Worm (Caenorhabditis elegans) whole organism, midembryonic: ENCODE data around the gene str-182.

Source experiments
- cog-1 ChIP-seq: sonication (generic microtip); optimal IDR thresholded peaks from 2 replicates; lab custom pipeline; 2016; ENCODE audit warnings: missing genetic modification characterization, missing compliant biosample characterization
- flt-1 ChIP-seq: fragments of 200-800 bp; sonication (Bioruptor generic); IDR thresholded peaks from 2 replicates; pipeline ENCODE4 v1.3.6; 2022; ENCODE audit warnings: missing genetic modification characterization, missing compliant biosample characterization
- klf-2 ChIP-seq: fragments of 200-800 bp; sonication (Bioruptor generic); conservative IDR thresholded peaks from 2 replicates; pipeline ENCODE4 v1.3.6; 2022; ENCODE audit warnings: missing genetic modification reagents, missing genetic modification characterization, missing compliant biosample characterization
- med-1 ChIP-seq: sonication (generic microtip); optimal IDR thresholded peaks from 2 replicates; lab custom pipeline; 2017; ENCODE audit warnings: missing genetic modification characterization, mild to moderate bottlenecking, missing compliant biosample characterization, antibody characterized with exemption, missing genetic modification reagents; ENCODE audit not compliant: insufficient read depth
- ref-1 ChIP-seq: fragments of 200-800 bp; sonication (Bioruptor generic); conservative IDR thresholded peaks from 2 replicates; pipeline ENCODE4 v1.3.6; 2022; ENCODE audit warnings: missing genetic modification reagents, missing genetic modification characterization, missing compliant biosample characterization
- tab-1 ChIP-seq: fragments of 200-800 bp; sonication (Bioruptor generic); IDR thresholded peaks from 2 replicates; pipeline ENCODE4 v1.3.6; 2022; ENCODE audit warnings: missing genetic modification characterization, missing compliant biosample characterization
- ztf-29 ChIP-seq: fragments of 200-800 bp; sonication (Bioruptor generic); IDR thresholded peaks from 2 replicates; pipeline ENCODE4 v1.3.6; 2022; ENCODE audit warnings: missing genetic modification reagents, missing genetic modification characterization, missing compliant biosample characterization

- TF ChIP-seq ztf-29 (GFP tag; lab: Robert Waterston, UW) (no peak), tab-1 (no peak), ref-1 (GFP tag; lab: Robert Waterston, UW) (no peak), cog-1 (tag; lab: Kevin White, UChicago) (no peak), med-1 (no peak), klf-2 (no peak), flt-1 (GFP tag; lab: Robert Waterston, UW) (no peak)
Measured at ce11 chrV:10204863-10205338, 28.3 kb downstream of the str-182 start, which contains the start of the genes ZK856.19 and ZK856.11.
